Worm (Caenorhabditis elegans): Measurements from ENCODE around the gene nsph-4.3.

DNA sequence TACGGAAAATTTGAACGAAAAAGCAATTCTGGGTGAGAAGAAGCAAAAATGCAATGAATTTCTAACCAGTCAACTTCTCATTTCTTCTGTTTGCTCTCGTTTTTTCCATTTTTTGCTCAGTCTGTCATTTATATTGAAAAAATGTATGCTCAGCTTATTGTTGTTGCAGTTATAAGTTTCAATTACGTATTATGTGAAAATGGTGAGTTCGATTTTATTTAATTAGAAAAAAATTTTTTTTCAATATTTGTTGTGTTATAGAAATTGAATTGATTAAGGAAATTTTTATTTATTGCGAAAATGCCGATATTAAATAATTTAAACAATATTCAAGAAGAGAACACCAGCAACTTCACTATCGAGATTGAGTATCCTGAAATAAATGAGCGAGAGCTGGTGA, 47.2 kb downstream of the nsph-4.3 start, which contains the start of gene lgc-12:
- TF ChIP-seq T22C8.4 (GFP tag; IDR thresholded peaks at IDR 0.05) = no peak
- TF ChIP-seq cog-1 (tag; optimal IDR thresholded peaks at IDR 0.05) = no peak
- TF ChIP-seq med-1 (GFP tag; optimal IDR thresholded peaks at IDR 0.05; ENCODE audit: insufficient read depth) = no peak
- no peak for TF ChIP-seq flt-1 (GFP tag; IDR thresholded peaks at IDR 0.05)
- no peak for TF ChIP-seq tab-1 (GFP tag; IDR thresholded peaks at IDR 0.05)
- no peak for TF ChIP-seq ztf-23 (GFP tag; IDR thresholded peaks at IDR 0.05)
